Fruit fly (Drosophila melanogaster) whole organism, embryonic: ENCODE data around the gene Pxn.

ENCODE experiments used
- Bteb2 ChIP-seq: fragments of 200-800 bp; sonication (Bioruptor generic); optimal IDR thresholded peaks from 2 replicates; lab custom pipeline; 2016; ENCODE audit warnings: missing biosample characterization, missing genetic modification characterization
- CG10209 ChIP-seq: fragments of 200-800 bp; sonication (Bioruptor generic); optimal IDR thresholded peaks from 3 replicates; lab custom pipeline; 2017; ENCODE audit warnings: missing biosample characterization, mild to moderate bottlenecking, missing genetic modification characterization, missing genetic modification reagents
- CG12391 ChIP-seq: fragments of 200-800 bp; sonication (Bioruptor generic); optimal IDR thresholded peaks from 3 replicates; lab custom pipeline; 2018; ENCODE audit warnings: missing biosample characterization, mild to moderate bottlenecking, missing genetic modification characterization, moderate library complexity
- CG12942 ChIP-seq: fragments of 200-800 bp; sonication (Bioruptor generic); optimal IDR thresholded peaks from 3 replicates; lab custom pipeline; 2016; ENCODE audit warnings: missing biosample characterization, missing genetic modification characterization
- CG17186 ChIP-seq: fragments of 200-800 bp; sonication (Bioruptor generic); optimal IDR thresholded peaks from 3 replicates; lab custom pipeline; 2017; ENCODE audit warnings: missing biosample characterization, missing genetic modification reagents, missing genetic modification characterization
- CG17328 ChIP-seq: fragments of 200-800 bp; sonication (Bioruptor generic); IDR thresholded peaks from 2 replicates; pipeline ENCODE4 v1.3.6; 2022; ENCODE audit warnings: missing biosample characterization, missing genetic modification characterization
- CG17568 ChIP-seq: fragments of 200-800 bp; sonication (Bioruptor generic); optimal IDR thresholded peaks from 2 replicates; lab custom pipeline; 2018; ENCODE audit warnings: missing biosample characterization, mild to moderate bottlenecking, missing genetic modification characterization, moderate library complexity
- CG17612 ChIP-seq: fragments of 200-800 bp; sonication (Bioruptor generic); IDR thresholded peaks from 2 replicates; pipeline ENCODE4 v1.3.6; 2022; ENCODE audit warnings: missing biosample characterization, missing genetic modification characterization
- CG18011 ChIP-seq: fragments of 200-800 bp; sonication (Bioruptor generic); optimal IDR thresholded peaks from 2 replicates; lab custom pipeline; 2017; ENCODE audit warnings: missing biosample characterization, missing genetic modification characterization, mild to moderate bottlenecking, moderate library complexity, missing genotype
- CG18599 ChIP-seq: fragments of 200-800 bp; sonication (Bioruptor generic); optimal IDR thresholded peaks from 3 replicates; lab custom pipeline; 2017; ENCODE audit warnings: missing biosample characterization, missing genetic modification characterization, mild to moderate bottlenecking, moderate library complexity, missing genetic modification reagents
- CG31441 ChIP-seq: fragments of 200-800 bp; sonication (Bioruptor generic); IDR thresholded peaks from 2 replicates; pipeline ENCODE4 v1.3.6; 2022; ENCODE audit warnings: missing biosample characterization, missing genetic modification characterization
- CG32772 ChIP-seq: fragments of 200-800 bp; sonication (Bioruptor generic); IDR thresholded peaks from 2 replicates; pipeline ENCODE4 v1.3.6; 2022; ENCODE audit warnings: missing biosample characterization, missing genetic modification characterization
- CG34422 ChIP-seq: fragments of 200-800 bp; sonication (Bioruptor generic); IDR thresholded peaks from 3 replicates; pipeline ENCODE4 v1.3.6; 2022; ENCODE audit warnings: missing biosample characterization, missing genetic modification characterization
- CG5245 ChIP-seq: fragments of 200-800 bp; sonication (Bioruptor generic); optimal IDR thresholded peaks from 3 replicates; lab custom pipeline; 2016; ENCODE audit warnings: missing biosample characterization, missing genetic modification characterization
- CG5953 ChIP-seq: fragments of 200-800 bp; sonication (Bioruptor generic); IDR thresholded peaks from 2 replicates; pipeline ENCODE4 v1.3.6; 2022; ENCODE audit warnings: missing biosample characterization, missing genetic modification characterization
- CG6254 ChIP-seq: fragments of 200-800 bp; sonication (Bioruptor generic); optimal IDR thresholded peaks from 3 replicates; lab custom pipeline; 2017; ENCODE audit warnings: mild to moderate bottlenecking, missing biosample characterization, missing genetic modification reagents, missing genetic modification characterization
- CG6791 ChIP-seq: fragments of 200-800 bp; sonication (Bioruptor generic); IDR thresholded peaks from 3 replicates; pipeline ENCODE4 v1.3.6; 2022; ENCODE audit warnings: missing biosample characterization, missing genetic modification characterization; ENCODE audit not compliant: partially characterized antibody
- CG7839 ChIP-seq: fragments of 200-800 bp; sonication (Bioruptor generic); optimal IDR thresholded peaks from 3 replicates; lab custom pipeline; 2018; ENCODE audit warnings: missing biosample characterization, mild to moderate bottlenecking, missing genetic modification characterization, moderate library complexity
- CTCF ChIP-seq: fragments of 200-800 bp; sonication (Bioruptor generic); optimal IDR thresholded peaks from 2 replicates; lab custom pipeline; 2017; ENCODE audit warnings: missing biosample characterization, mild to moderate bottlenecking, missing genetic modification characterization, moderate library complexity
- Camta ChIP-seq: fragments of 200-800 bp; sonication (Bioruptor generic); optimal IDR thresholded peaks from 2 replicates; lab custom pipeline; 2016; ENCODE audit warnings: missing biosample characterization, missing genetic modification characterization
- D ChIP-seq, 2 experiments: fragments of 200-800 bp in 1 of 2; fragments of >200 bp in 1 of 2; sonication (Bioruptor generic) in 1 of 2; optimal IDR thresholded peaks; 2 replicates in 1 of 2; 3 replicates in 1 of 2; lab custom pipeline; 2017; ENCODE audit warnings: mild to moderate bottlenecking in 1 of 2, missing biosample characterization in 1 of 2, missing genetic modification characterization in 1 of 2, missing genetic modification reagents in 1 of 2
- Deaf1 ChIP-seq: fragments of 200-800 bp; optimal IDR thresholded peaks from 3 replicates; lab custom pipeline; 2019; ENCODE audit warnings: missing biosample characterization, mild to moderate bottlenecking, missing genetic modification characterization, moderate library complexity
- Doc3 ChIP-seq: fragments of 200-800 bp; sonication (Bioruptor generic); IDR thresholded peaks from 3 replicates; pipeline ENCODE4 v1.3.6; 2022; ENCODE audit warnings: missing biosample characterization, missing genetic modification characterization; ENCODE audit not compliant: partially characterized antibody
- Hand ChIP-seq: fragments of 200-800 bp; sonication (Bioruptor generic); optimal IDR thresholded peaks from 2 replicates; lab custom pipeline; 2017; ENCODE audit warnings: mild to moderate bottlenecking, missing biosample characterization, missing genetic modification reagents, missing genetic modification characterization
- Neu2 ChIP-seq: fragments of 200-800 bp; sonication (Bioruptor generic); optimal IDR thresholded peaks from 3 replicates; lab custom pipeline; 2016; ENCODE audit warnings: missing biosample characterization, missing genetic modification characterization, borderline replicate concordance
- Nf-YC ChIP-seq: fragments of 200-800 bp; optimal IDR thresholded peaks from 3 replicates; lab custom pipeline; 2019; ENCODE audit warnings: missing biosample characterization, mild to moderate bottlenecking, missing genetic modification characterization, moderate library complexity
- Oli ChIP-seq: fragments of 200-800 bp; sonication (Bioruptor generic); optimal IDR thresholded peaks from 2 replicates; lab custom pipeline; 2018; ENCODE audit warnings: missing biosample characterization, mild to moderate bottlenecking, missing genetic modification characterization, moderate library complexity
- Rfx ChIP-seq: fragments of 200-800 bp; sonication (Bioruptor generic); IDR thresholded peaks from 2 replicates; pipeline ENCODE4 v1.3.6; 2022; ENCODE audit warnings: missing biosample characterization, missing genetic modification characterization
- Tbp ChIP-seq: fragments of >200 bp; optimal IDR thresholded peaks from 2 replicates; lab custom pipeline; 2018; ENCODE audit warnings: missing biosample characterization, missing genetic modification characterization
- Xbp1 ChIP-seq: fragments of 200-800 bp; sonication (Bioruptor generic); optimal IDR thresholded peaks from 3 replicates; lab custom pipeline; 2016; ENCODE audit warnings: missing biosample characterization, mild to moderate bottlenecking, missing genetic modification characterization
- bigmax ChIP-seq: fragments of 200-800 bp; sonication (Bioruptor generic); optimal IDR thresholded peaks from 2 replicates; lab custom pipeline; 2018; ENCODE audit warnings: missing biosample characterization, mild to moderate bottlenecking, missing genetic modification characterization
- crp ChIP-seq, 2 experiments: fragments of 200-800 bp; sonication (Bioruptor generic); optimal IDR thresholded peaks; 2 replicates in 1 of 2; 3 replicates in 1 of 2; lab custom pipeline; 2017; ENCODE audit warnings: missing biosample characterization in 2 of 2, missing genetic modification characterization in 2 of 2, mild to moderate bottlenecking in 1 of 2, moderate library complexity in 1 of 2
- da ChIP-seq: fragments of 200-800 bp; sonication (Bioruptor generic); optimal IDR thresholded peaks from 2 replicates; lab custom pipeline; 2016; ENCODE audit warnings: missing biosample characterization, missing genetic modification characterization
- fd102C ChIP-seq: fragments of 200-800 bp; sonication (Bioruptor generic); optimal IDR thresholded peaks from 2 replicates; lab custom pipeline; 2018; ENCODE audit warnings: missing biosample characterization, mild to moderate bottlenecking, missing genetic modification characterization, moderate library complexity
- fd3F ChIP-seq: fragments of 200-800 bp; sonication (Bioruptor generic); optimal IDR thresholded peaks from 2 replicates; lab custom pipeline; 2018; ENCODE audit warnings: missing biosample characterization, mild to moderate bottlenecking, missing genetic modification characterization, moderate library complexity
- fd96Cb ChIP-seq: fragments of 200-800 bp; sonication (Bioruptor generic); optimal IDR thresholded peaks from 2 replicates; lab custom pipeline; 2018; ENCODE audit warnings: missing biosample characterization, mild to moderate bottlenecking, missing genetic modification characterization, moderate library complexity
- fru ChIP-seq: fragments of >200 bp; optimal IDR thresholded peaks from 2 replicates; lab custom pipeline; 2017
- grn ChIP-seq: fragments of 200-800 bp; sonication (Bioruptor generic); optimal IDR thresholded peaks from 3 replicates; lab custom pipeline; 2017; ENCODE audit warnings: missing biosample characterization, missing genetic modification characterization
- hth ChIP-seq: fragments of >200 bp; optimal IDR thresholded peaks from 2 replicates; lab custom pipeline; 2017; ENCODE audit warnings: inconsistent platforms
- kni ChIP-seq: fragments of 200-800 bp; sonication (Bioruptor generic); optimal IDR thresholded peaks from 3 replicates; lab custom pipeline; 2017; ENCODE audit warnings: mild to moderate bottlenecking, missing biosample characterization, missing genetic modification reagents, missing genetic modification characterization
- mld ChIP-seq: fragments of 200-800 bp; sonication (Bioruptor generic); IDR thresholded peaks from 3 replicates; pipeline ENCODE4 v1.3.6; 2022; ENCODE audit warnings: missing biosample characterization, missing genetic modification characterization; ENCODE audit not compliant: partially characterized antibody
- nerfin-1 ChIP-seq: fragments of 200-800 bp; sonication (Bioruptor generic); optimal IDR thresholded peaks from 3 replicates; lab custom pipeline; 2019; ENCODE audit warnings: missing biosample characterization, mild to moderate bottlenecking, missing genetic modification characterization, moderate library complexity
- otp ChIP-seq: fragments of 200-800 bp; sonication (Bioruptor generic); IDR thresholded peaks from 3 replicates; pipeline ENCODE4, ENCODE4 v1.3.6; 2022; ENCODE audit warnings: missing biosample characterization, missing genetic modification characterization
- pnt ChIP-seq: fragments of 200-800 bp; sonication (Bioruptor generic); optimal IDR thresholded peaks from 3 replicates; lab custom pipeline; 2016; ENCODE audit warnings: missing biosample characterization, missing genetic modification characterization
- sc ChIP-seq, 3 experiments: fragments of >200 bp in 2 of 3; fragments of 200-800 bp in 1 of 3; sonication (Bioruptor generic) in 1 of 3; optimal IDR thresholded peaks; 2 replicates in 2 of 3; 3 replicates in 1 of 3; lab custom pipeline; 2017; ENCODE audit warnings: mild to moderate bottlenecking in 1 of 3, missing biosample characterization in 1 of 3, missing genetic modification characterization in 1 of 3, missing genetic modification reagents in 1 of 3
- sima ChIP-seq: fragments of 200-800 bp; sonication (Bioruptor generic); optimal IDR thresholded peaks from 2 replicates; lab custom pipeline; 2016; ENCODE audit warnings: missing biosample characterization, missing genetic modification characterization
- sr ChIP-seq: fragments of 200-800 bp; sonication (Bioruptor generic); IDR thresholded peaks from 3 replicates; pipeline ENCODE4 v1.3.6; 2022; ENCODE audit warnings: missing biosample characterization, missing genetic modification characterization
- toy ChIP-seq: fragments of 200-800 bp; sonication (Bioruptor generic); IDR thresholded peaks from 2 replicates; pipeline ENCODE4 v1.3.6; 2022; ENCODE audit warnings: missing biosample characterization, missing genetic modification characterization
- tup ChIP-seq: fragments of 200-800 bp; sonication (Bioruptor generic); optimal IDR thresholded peaks from 2 replicates; lab custom pipeline; 2016; ENCODE audit warnings: missing biosample characterization, mild to moderate bottlenecking, missing genetic modification characterization, moderate library complexity

Gene Pxn

dm6 chr3L:2554118-2554814, 75.6 kb downstream of the Pxn start, which contains the start of gene Spn (continued):
- no peak for TF ChIP-seq Camta (GFP tag; lab: Kevin White, UChicago)
- no peak for TF ChIP-seq CG34422
- no peak for TF ChIP-seq CG17568
- TF ChIP-seq Neu2 (GFP tag; lab: Kevin White, UChicago) = no peak
- TF ChIP-seq da (GFP tag; lab: Kevin White, UChicago) = no peak
- TF ChIP-seq CG10209 (GFP tag; lab: Kevin White, UChicago) = no peak
- TF ChIP-seq tup = no peak
- peak; percentile 15 for TF ChIP-seq CG12391 (tag; lab: Kevin White, UChicago)
- no peak for TF ChIP-seq Oli
- TF ChIP-seq pnt (GFP tag; lab: Kevin White, UChicago) = no peak
- TF ChIP-seq CG12942 (GFP tag; lab: Kevin White, UChicago) = no peak
- TF ChIP-seq fd102C (GFP tag; lab: Kevin White, UChicago) = no peak
- TF ChIP-seq crp (GFP tag; optimal IDR thresholded peaks at IDR 0.05; lab: Kevin White, UChicago) = no peak
- no peak for TF ChIP-seq sr (GFP tag; lab: Robert Waterston, UW)
- TF ChIP-seq CG17328 (GFP tag; lab: Robert Waterston, UW) = no peak
- peak; percentile 96 for TF ChIP-seq Doc3
- no peak for TF ChIP-seq fd96Cb (tag; lab: Kevin White, UChicago)
- TF ChIP-seq Tbp (GFP tag; lab: Kevin White, UChicago) = no peak
- no peak for TF ChIP-seq D (optimal IDR thresholded peaks at IDR 0.05; lab: Kevin White, UChicago)
- no peak for TF ChIP-seq D (GFP tag; optimal IDR thresholded peaks at IDR 0.05; lab: Kevin White, UChicago)
- no peak for TF ChIP-seq CG18011 (GFP tag; lab: Kevin White, UChicago)
- TF ChIP-seq fd3F (GFP tag; lab: Kevin White, UChicago) = no peak
- peak; percentile 99 for TF ChIP-seq CG6791 (GFP tag; lab: Robert Waterston, UW)
- no peak for TF ChIP-seq nerfin-1 (tag; lab: Kevin White, UChicago)
- TF ChIP-seq otp = no peak
- no peak for TF ChIP-seq kni (GFP tag; lab: Kevin White, UChicago)
- no peak for TF ChIP-seq Nf-YC (tag; lab: Kevin White, UChicago)
- TF ChIP-seq CG6254 (GFP tag; lab: Kevin White, UChicago) = no peak
- no peak for TF ChIP-seq bigmax
- peak; percentile 72 for TF ChIP-seq Rfx (GFP tag; lab: Robert Waterston, UW)
- TF ChIP-seq CG18599 (GFP tag; lab: Kevin White, UChicago) = peak; percentile 33
- TF ChIP-seq CG17186 = peak; percentile 39
- TF ChIP-seq toy (GFP tag; lab: Robert Waterston, UW) = no peak
- TF ChIP-seq CG7839 (tag; lab: Kevin White, UChicago) = no peak
- TF ChIP-seq CG31441 (GFP tag; lab: Robert Waterston, UW) = no peak
- TF ChIP-seq Deaf1 (tag; lab: Kevin White, UChicago) = no peak
- TF ChIP-seq CG17612 (GFP tag; lab: Robert Waterston, UW) = no peak
- TF ChIP-seq sc (optimal IDR thresholded peaks at IDR 0.05; lab: Kevin White, UChicago) = no peak
- TF ChIP-seq sc (GFP tag; optimal IDR thresholded peaks at IDR 0.05; lab: Kevin White, UChicago) = no peak
- peak; percentile 81 for TF ChIP-seq CTCF (GFP tag; lab: Kevin White, UChicago)
- peak; percentile 13 for TF ChIP-seq Hand (GFP tag; lab: Kevin White, UChicago)
- TF ChIP-seq CG5953 = no peak
- TF ChIP-seq Xbp1 (GFP tag; lab: Kevin White, UChicago) = peak; percentile 10
- no peak for TF ChIP-seq CG32772 (GFP tag; lab: Robert Waterston, UW)
- no peak for TF ChIP-seq CG5245 (GFP tag; lab: Kevin White, UChicago)
- no peak for TF ChIP-seq sima (GFP tag; lab: Kevin White, UChicago)
- no peak for TF ChIP-seq fru (lab: Kevin White, UChicago)
- TF ChIP-seq hth (lab: Kevin White, UChicago) = no peak
- peak; percentile 93 for TF ChIP-seq mld
- no peak for TF ChIP-seq Bteb2 (GFP tag; lab: Kevin White, UChicago)
- peak; percentile 8 for TF ChIP-seq grn (GFP tag; lab: Kevin White, UChicago)
